Fruit fly (Drosophila melanogaster) whole organism, pupa: ENCODE measurements around the gene CG9312.
A peak's percentile ranks its signal among the peaks of the same experiment; 100 is the strongest.

Source experiments
- CG10348 ChIP-seq: fragments of 200-800 bp; sonication (Bioruptor generic); IDR thresholded peaks from 2 replicates; pipeline ENCODE4 v1.3.6; 2022; ENCODE audit warnings: missing biosample characterization, missing genetic modification characterization
- CG12605 ChIP-seq: fragments of 200-800 bp; sonication (Bioruptor generic); IDR thresholded peaks from 2 replicates; pipeline ENCODE4 v1.3.6; 2022; ENCODE audit warnings: missing biosample characterization, missing genetic modification characterization
- CG13204 ChIP-seq: fragments of 200-800 bp; sonication (Bioruptor generic); optimal IDR thresholded peaks from 2 replicates; lab custom pipeline; 2018; ENCODE audit warnings: missing biosample characterization, mild to moderate bottlenecking, missing genetic modification characterization, moderate library complexity
- CG14655 ChIP-seq: fragments of 200-800 bp; sonication (Bioruptor generic); optimal IDR thresholded peaks from 3 replicates; lab custom pipeline; 2017; ENCODE audit warnings: mild to moderate bottlenecking, missing biosample characterization, missing genetic modification reagents, missing genetic modification characterization
- CG15710 ChIP-seq: fragments of 200-800 bp; sonication (Bioruptor generic); optimal IDR thresholded peaks from 2 replicates; lab custom pipeline; 2018; ENCODE audit warnings: missing biosample characterization, mild to moderate bottlenecking, missing genetic modification characterization, moderate library complexity
- CG17806 ChIP-seq: fragments of 200-800 bp; sonication (Bioruptor generic); optimal IDR thresholded peaks from 2 replicates; lab custom pipeline; 2018; ENCODE audit warnings: missing biosample characterization, mild to moderate bottlenecking, missing genetic modification characterization, moderate library complexity
- CG32121 ChIP-seq: fragments of 200-800 bp; sonication (Bioruptor generic); IDR thresholded peaks from 2 replicates; pipeline ENCODE4 v1.3.6; 2022; ENCODE audit warnings: missing biosample characterization, missing genetic modification characterization
- CG34367 ChIP-seq: fragments of 200-800 bp; sonication (Bioruptor generic); optimal IDR thresholded peaks from 2 replicates; lab custom pipeline; 2018; ENCODE audit warnings: missing biosample characterization, mild to moderate bottlenecking, missing genetic modification characterization
- CG4496 ChIP-seq: fragments of 200-800 bp; sonication (Bioruptor generic); IDR thresholded peaks from 3 replicates; pipeline ENCODE4 v1.3.6; 2022; ENCODE audit warnings: missing biosample characterization, missing genetic modification characterization
- CG8159 ChIP-seq: fragments of 200-800 bp; sonication (Bioruptor generic); optimal IDR thresholded peaks from 3 replicates; lab custom pipeline; 2018; ENCODE audit warnings: missing biosample characterization, mild to moderate bottlenecking, missing genetic modification characterization, moderate library complexity
- CG8301 ChIP-seq: fragments of 200-800 bp; sonication (Bioruptor generic); optimal IDR thresholded peaks from 2 replicates; lab custom pipeline; 2018; ENCODE audit warnings: missing biosample characterization, mild to moderate bottlenecking, missing genetic modification characterization
- CG9948 ChIP-seq: fragments of 200-800 bp; sonication (Bioruptor generic); optimal IDR thresholded peaks from 2 replicates; lab custom pipeline; 2018; ENCODE audit warnings: missing biosample characterization, mild to moderate bottlenecking, missing genetic modification characterization, moderate library complexity
- D1 ChIP-seq: fragments of 200-800 bp; sonication (Bioruptor generic); optimal IDR thresholded peaks from 2 replicates; lab custom pipeline; 2018; ENCODE audit warnings: missing biosample characterization, mild to moderate bottlenecking, missing genetic modification characterization, moderate library complexity
- EcR ChIP-seq: fragments of 200-800 bp; sonication (Bioruptor generic); optimal IDR thresholded peaks from 3 replicates; lab custom pipeline; 2019; ENCODE audit warnings: missing biosample characterization, missing genetic modification characterization, mild to moderate bottlenecking, moderate library complexity, missing genetic modification reagents
- Ets98B ChIP-seq: fragments of 200-800 bp; sonication (Bioruptor generic); IDR thresholded peaks from 2 replicates; pipeline ENCODE4 v1.3.6; 2022; ENCODE audit warnings: missing biosample characterization, missing genetic modification characterization
- Pif1A ChIP-seq: fragments of 200-800 bp; sonication (Bioruptor generic); optimal IDR thresholded peaks from 3 replicates; lab custom pipeline; 2016; ENCODE audit warnings: missing biosample characterization, missing genetic modification characterization
- Pif1B ChIP-seq: fragments of 200-800 bp; sonication (Bioruptor generic); optimal IDR thresholded peaks from 3 replicates; lab custom pipeline; 2016; ENCODE audit warnings: missing biosample characterization, missing genetic modification characterization
- Snoo ChIP-seq: fragments of 200-800 bp; sonication (Bioruptor generic); optimal IDR thresholded peaks from 3 replicates; lab custom pipeline; 2017; ENCODE audit warnings: missing biosample characterization, mild to moderate bottlenecking, missing genetic modification characterization, inconsistent platforms
- fd96Ca ChIP-seq: fragments of 200-800 bp; sonication (Bioruptor generic); IDR thresholded peaks from 3 replicates; pipeline ENCODE4 v1.3.6; 2022; ENCODE audit warnings: missing biosample characterization, missing genetic modification characterization
- gl ChIP-seq: fragments of 200-800 bp; sonication (Bioruptor generic); optimal IDR thresholded peaks from 2 replicates; lab custom pipeline; 2018; ENCODE audit warnings: missing biosample characterization, mild to moderate bottlenecking, missing genetic modification characterization
- rn ChIP-seq: fragments of 200-800 bp; sonication (Bioruptor generic); IDR thresholded peaks from 2 replicates; pipeline ENCODE4 v1.3.6; 2022; ENCODE audit warnings: missing biosample characterization, missing genetic modification characterization

The CG9312 gene

DNA sequence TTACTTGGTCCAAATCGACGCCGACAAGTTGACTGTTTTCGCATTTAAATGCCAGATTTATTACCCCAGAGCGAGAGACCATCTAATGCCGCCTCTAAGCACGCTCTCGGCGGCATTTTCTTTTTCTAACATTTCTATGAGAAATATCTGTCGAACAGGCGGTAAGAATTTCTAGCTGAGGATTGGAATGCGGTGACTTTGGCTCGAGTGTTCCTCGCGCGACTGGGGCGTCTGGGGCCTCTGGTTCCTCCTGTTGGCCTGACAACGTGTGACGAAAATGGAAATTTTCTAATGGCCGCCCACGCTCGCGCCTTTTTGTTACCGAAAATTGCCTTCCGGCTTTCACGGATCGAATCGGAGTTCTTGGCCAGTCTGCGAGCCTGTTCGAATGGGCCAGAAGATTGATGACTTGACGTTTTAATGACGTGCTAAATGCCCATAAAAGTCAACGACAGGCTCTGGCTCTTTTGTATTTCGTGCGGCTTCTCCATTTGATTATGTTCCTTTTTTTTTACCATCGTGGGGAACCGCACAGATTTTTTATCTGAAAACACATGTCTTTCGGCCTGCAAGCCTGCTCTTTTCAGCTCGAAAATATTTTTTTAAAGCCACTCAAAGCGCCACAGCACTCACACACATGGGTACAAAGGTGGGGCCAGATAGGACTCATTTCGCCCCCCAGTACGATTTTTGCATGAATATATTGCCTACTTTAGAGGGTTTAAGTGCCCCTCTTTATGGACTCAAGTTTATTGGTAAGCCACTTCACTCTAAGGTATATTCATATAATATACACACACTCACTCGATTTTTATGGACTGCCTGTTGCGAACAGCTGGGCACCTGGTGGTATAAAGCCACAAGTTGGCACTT, 35.9 kb downstream of the CG9312 start:
- TF ChIP-seq CG13204 (no peak), Pif1B (no peak), CG12605 (0 out of 2 replicates have a peak, but pooled peaks have one; percentile 10), CG4496 (GFP tag; lab: Robert Waterston, UW) (0 out of 3 replicates have a peak, but pooled peaks have one; percentile 30)

dm6 chr3R:13802057-13802817, 36.7 kb downstream of the CG9312 start:
- TF ChIP-seq CG12605 (0 out of 2 replicates have a peak, but pooled peaks have one; percentile 2), CG8301 (tag; lab: Kevin White, UChicago) (no peak), Pif1B (no peak), CG10348 (no peak), CG8159 (tag; lab: Kevin White, UChicago) (no peak), rn (GFP tag; lab: Robert Waterston, UW) (no peak)

- TF ChIP-seq CG12605 (no peak), CG32121 (GFP tag; lab: Robert Waterston, UW) (no peak), CG14655 (GFP tag; lab: Kevin White, UChicago) (no peak), CG4496 (GFP tag; lab: Robert Waterston, UW) (no peak)
These were observed 37.8 kb downstream of the CG9312 start for dm6 chr3R:13803185-13803887.

DNA sequence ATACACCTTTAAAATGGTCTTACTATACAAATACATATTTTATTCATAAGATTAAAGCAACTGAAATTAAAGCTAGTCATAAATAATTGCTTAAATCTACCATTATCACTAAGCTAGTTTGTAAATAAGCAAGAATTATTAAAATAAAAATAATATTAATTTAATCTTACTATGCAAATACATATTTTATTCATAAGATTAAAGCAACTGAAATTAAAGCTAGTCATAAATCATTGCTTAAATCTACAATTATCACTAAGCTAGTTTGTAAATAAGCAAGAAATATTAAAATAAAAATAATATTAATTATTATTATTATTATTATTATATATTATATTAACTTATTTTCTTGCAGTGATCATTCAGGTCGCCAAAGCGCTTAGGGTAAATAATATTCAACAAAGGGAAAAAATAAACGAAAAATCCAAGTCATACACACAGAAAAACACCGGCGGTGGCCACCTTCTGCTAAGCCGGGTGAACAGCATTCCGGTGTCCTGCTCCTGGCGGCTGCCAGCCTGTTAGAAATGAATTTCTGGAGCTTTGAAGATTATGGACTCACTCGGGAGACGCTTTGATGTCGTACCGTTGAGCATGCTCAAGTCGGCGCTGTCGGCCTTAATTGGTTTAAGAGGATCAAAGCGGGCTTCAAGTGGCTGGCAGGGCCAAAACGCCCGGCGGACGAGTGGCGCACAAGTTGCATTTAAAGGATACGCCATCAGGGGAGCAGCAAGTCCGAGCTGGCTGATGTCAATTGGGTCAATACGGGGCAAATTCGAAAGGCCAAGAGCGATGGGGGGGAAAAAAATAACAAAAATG, 38.5 kb downstream of the CG9312 start:
- TF ChIP-seq CG32121 (GFP tag; lab: Robert Waterston, UW), result no peak
- TF ChIP-seq Ets98B, result no peak
- peak; percentile 1 for TF ChIP-seq CG9948 (tag; lab: Kevin White, UChicago)
- peak; percentile 39 for TF ChIP-seq CG14655 (GFP tag; lab: Kevin White, UChicago)
- no peak for TF ChIP-seq Snoo (tag; lab: Kevin White, UChicago)
- no peak for TF ChIP-seq CG10348
- no peak for TF ChIP-seq CG17806 (tag; lab: Kevin White, UChicago)
- no peak for TF ChIP-seq rn (GFP tag; lab: Robert Waterston, UW)
- TF ChIP-seq D1, result no peak
- no peak for TF ChIP-seq CG12605
- no peak for TF ChIP-seq Pif1A (GFP tag; lab: Kevin White, UChicago)
- no peak for TF ChIP-seq fd96Ca
- TF ChIP-seq CG15710 (tag; lab: Kevin White, UChicago), result peak; percentile 19
- TF ChIP-seq CG34367, result no peak
- TF ChIP-seq Pif1B, result no peak
- TF ChIP-seq EcR (GFP tag; lab: Kevin White, UChicago), result no peak
- TF ChIP-seq CG8159 (tag; lab: Kevin White, UChicago), result peak; percentile 57
- TF ChIP-seq CG13204, result no peak
- no peak for TF ChIP-seq CG4496 (GFP tag; lab: Robert Waterston, UW)
- TF ChIP-seq gl (tag; lab: Kevin White, UChicago), result no peak
- no peak for TF ChIP-seq CG8301 (tag; lab: Kevin White, UChicago)

dm6 chr3R:13804971-13805603, 39.5 kb downstream of the CG9312 start:
- TF ChIP-seq CG32121 (GFP tag; lab: Robert Waterston, UW), result peak; percentile 42; the same call in 1 of the 2 replicates
- TF ChIP-seq CG15710 (tag; lab: Kevin White, UChicago), result no peak
- TF ChIP-seq Ets98B, result 0 out of 2 replicates have a peak, but pooled peaks have one; percentile 15
- TF ChIP-seq CG8301 (tag; lab: Kevin White, UChicago), result no peak
- TF ChIP-seq CG10348, result no peak
- TF ChIP-seq gl (tag; lab: Kevin White, UChicago), result no peak
